Worm (Caenorhabditis elegans) whole organism, mixed stage, embryonic: Measurements from ENCODE around the gene F10G7.5.

ENCODE experiments used
- M03D4.4 ChIP-seq: sonication (generic microtip); optimal IDR thresholded peaks from 2 replicates; lab custom pipeline; 2017; ENCODE audit warnings: mild to moderate bottlenecking, missing genetic modification characterization, missing compliant biosample characterization
- bed-3 ChIP-seq: fragments of 200-800 bp; sonication (Bioruptor generic); optimal IDR thresholded peaks from 3 replicates; lab custom pipeline; 2018; ENCODE audit warnings: mild to moderate bottlenecking, missing genetic modification characterization, moderate library complexity, missing compliant biosample characterization
- blmp-1 ChIP-seq: fragments of 150-350 bp; optimal IDR thresholded peaks from 2 replicates; lab custom pipeline; 2014; ENCODE audit warnings: missing biosample characterization, missing genetic modification characterization
- ceh-39 ChIP-seq: fragments of 150-350 bp; optimal IDR thresholded peaks from 2 replicates; lab custom pipeline; 2014; ENCODE audit warnings: missing biosample characterization, missing genetic modification characterization
- ceh-43 ChIP-seq: fragments of 200-800 bp; sonication (Bioruptor generic); optimal IDR thresholded peaks from 2 replicates; lab custom pipeline; 2018; ENCODE audit warnings: mild to moderate bottlenecking, missing genetic modification characterization, moderate library complexity, missing compliant biosample characterization
- ceh-83 ChIP-seq: fragments of 200-800 bp; sonication (Bioruptor generic); optimal IDR thresholded peaks from 2 replicates; lab custom pipeline; 2018; ENCODE audit warnings: mild to moderate bottlenecking, missing genetic modification characterization, missing compliant biosample characterization
- ces-1 ChIP-seq: fragments of 150-350 bp; optimal IDR thresholded peaks from 2 replicates; lab custom pipeline; 2014; ENCODE audit warnings: missing biosample characterization, missing genetic modification reagents, missing genetic modification characterization
- cnd-1 ChIP-seq: fragments of 200-800 bp; sonication (Bioruptor generic); optimal IDR thresholded peaks from 2 replicates; lab custom pipeline; 2018; ENCODE audit warnings: mild to moderate bottlenecking, missing genetic modification characterization, missing compliant biosample characterization
- drap-1 ChIP-seq: fragments of 200-800 bp; sonication (Bioruptor generic); optimal IDR thresholded peaks from 3 replicates; lab custom pipeline; 2018; ENCODE audit warnings: mild to moderate bottlenecking, missing genetic modification characterization, missing compliant biosample characterization
- elt-1 ChIP-seq: sonication (generic microtip); optimal IDR thresholded peaks from 2 replicates; lab custom pipeline; 2017; ENCODE audit warnings: missing genetic modification characterization, mild to moderate bottlenecking, missing compliant biosample characterization, antibody characterized with exemption, moderate library complexity, borderline replicate concordance; ENCODE audit not compliant: insufficient read depth
- elt-3 ChIP-seq: fragments of 150-350 bp; optimal IDR thresholded peaks from 2 replicates; lab custom pipeline; 2014; ENCODE audit warnings: missing biosample characterization, missing genetic modification characterization
- flh-1 ChIP-seq: fragments of 200-800 bp; sonication (Bioruptor generic); optimal IDR thresholded peaks from 2 replicates; lab custom pipeline; 2018; ENCODE audit warnings: mild to moderate bottlenecking, missing genetic modification characterization, moderate library complexity, missing compliant biosample characterization
- ham-2 ChIP-seq: fragments of 200-800 bp; sonication (Bioruptor generic); optimal IDR thresholded peaks from 2 replicates; lab custom pipeline; 2018; ENCODE audit warnings: mild to moderate bottlenecking, missing genetic modification characterization, missing compliant biosample characterization
- hlh-1 ChIP-seq: fragments of 150-350 bp; optimal IDR thresholded peaks from 2 replicates; lab custom pipeline; 2014; ENCODE audit warnings: missing biosample characterization, missing genetic modification reagents, missing genetic modification characterization
- lin-13 ChIP-seq: fragments of 150-350 bp; optimal IDR thresholded peaks from 2 replicates; lab custom pipeline; 2014; ENCODE audit warnings: missing biosample characterization, missing genetic modification characterization
- lin-32 ChIP-seq: fragments of 200-800 bp; sonication (Bioruptor generic); optimal IDR thresholded peaks from 2 replicates; lab custom pipeline; 2018; ENCODE audit warnings: mild to moderate bottlenecking, missing genetic modification characterization, missing compliant biosample characterization
- lsy-2 ChIP-seq: fragments of 150-350 bp; optimal IDR thresholded peaks from 2 replicates; lab custom pipeline; 2014; ENCODE audit warnings: missing biosample characterization, missing genetic modification characterization
- mab-5 ChIP-seq: fragments of 150-350 bp; optimal IDR thresholded peaks from 2 replicates; lab custom pipeline; 2014; ENCODE audit warnings: missing biosample characterization, missing genetic modification characterization
- mep-1 ChIP-seq: fragments of 150-350 bp; optimal IDR thresholded peaks from 2 replicates; lab custom pipeline; 2017; ENCODE audit warnings: missing biosample characterization, missing genetic modification reagents, missing genetic modification characterization, inconsistent platforms
- mls-2 ChIP-seq: sonication (generic microtip); optimal IDR thresholded peaks from 2 replicates; lab custom pipeline; 2016; ENCODE audit warnings: mild to moderate bottlenecking, missing genetic modification characterization, moderate library complexity, missing compliant biosample characterization
- nhr-12 ChIP-seq: fragments of 150-350 bp; optimal IDR thresholded peaks from 2 replicates; lab custom pipeline; 2014; ENCODE audit warnings: missing biosample characterization, missing genetic modification characterization
- nhr-2 ChIP-seq: fragments of 150-350 bp; optimal IDR thresholded peaks from 2 replicates; lab custom pipeline; 2014; ENCODE audit warnings: missing biosample characterization, missing genetic modification characterization
- nhr-237 ChIP-seq: fragments of 150-350 bp; optimal IDR thresholded peaks from 2 replicates; lab custom pipeline; 2014; ENCODE audit warnings: missing biosample characterization, missing genetic modification characterization
- nhr-28 ChIP-seq: fragments of 150-350 bp; optimal IDR thresholded peaks from 2 replicates; lab custom pipeline; 2014; ENCODE audit warnings: missing biosample characterization, missing genetic modification characterization
- nhr-76 ChIP-seq: sonication (generic microtip); optimal IDR thresholded peaks from 2 replicates; lab custom pipeline; 2017; ENCODE audit warnings: missing biosample characterization, missing genetic modification characterization
- pha-4 ChIP-seq: fragments of 150-350 bp; optimal IDR thresholded peaks from 2 replicates; lab custom pipeline; 2018; ENCODE audit warnings: missing biosample characterization, missing genetic modification reagents, missing genetic modification characterization
- sem-2 ChIP-seq: fragments of 200-800 bp; sonication (Bioruptor generic); optimal IDR thresholded peaks from 2 replicates; lab custom pipeline; 2018; ENCODE audit warnings: mild to moderate bottlenecking, missing genetic modification characterization, missing compliant biosample characterization
- snpc-4 ChIP-seq: fragments of 150-350 bp; optimal IDR thresholded peaks from 2 replicates; lab custom pipeline; 2014; ENCODE audit warnings: missing biosample characterization, missing genetic modification characterization
- sptf-1 ChIP-seq: sonication (generic microtip); optimal IDR thresholded peaks from 2 replicates; lab custom pipeline; 2017; ENCODE audit warnings: mild to moderate bottlenecking, missing genetic modification characterization, moderate library complexity, missing compliant biosample characterization
- tbx-8 ChIP-seq: fragments of 200-800 bp; sonication (Bioruptor generic); optimal IDR thresholded peaks from 2 replicates; lab custom pipeline; 2018; ENCODE audit warnings: mild to moderate bottlenecking, missing genetic modification characterization, moderate library complexity, missing compliant biosample characterization
- unc-120 ChIP-seq: sonication (generic microtip); optimal IDR thresholded peaks from 2 replicates; lab custom pipeline; 2017; ENCODE audit warnings: missing genetic modification characterization, missing compliant biosample characterization; ENCODE audit not compliant: poor library complexity, severe bottlenecking
- unc-39 ChIP-seq: fragments of 150-350 bp; optimal IDR thresholded peaks from 2 replicates; lab custom pipeline; 2014; ENCODE audit warnings: missing biosample characterization, missing genetic modification characterization
- unc-62 ChIP-seq: fragments of 150-350 bp; optimal IDR thresholded peaks from 2 replicates; lab custom pipeline; 2014; ENCODE audit warnings: missing biosample characterization, missing genetic modification reagents, missing genetic modification characterization
- zip-8 ChIP-seq: fragments of 150-350 bp; optimal IDR thresholded peaks from 2 replicates; lab custom pipeline; 2014; ENCODE audit warnings: missing biosample characterization, missing genetic modification characterization
- ztf-11 ChIP-seq: fragments of 150-350 bp; optimal IDR thresholded peaks from 2 replicates; lab custom pipeline; 2014; ENCODE audit warnings: missing biosample characterization, missing genetic modification characterization

Gene F10G7.5

ce11 chrII:4683693-4684092, 9.5 kb upstream of the F10G7.5 start, which contains the start of gene sre-40:
Gene sre-40 (minus strand): TSS chrII:4683793.
- TF ChIP-seq bed-3 (GFP tag; lab: Kevin White, UChicago) (no peak), ceh-39 (tag; lab: Kevin White, UChicago) (no peak), cnd-1 (tag; lab: Kevin White, UChicago) (no peak), lsy-2 (no peak)

ce11 chrII:4684852-4685251, 8.4 kb upstream of the F10G7.5 start:
- TF ChIP-seq lsy-2, result no peak
- TF ChIP-seq ceh-39 (tag; lab: Kevin White, UChicago), result no peak
- TF ChIP-seq mep-1, result no peak
- TF ChIP-seq nhr-2 (tag; lab: Kevin White, UChicago), result no peak
- TF ChIP-seq ztf-11 (tag; lab: Kevin White, UChicago), result no peak
- no peak for TF ChIP-seq nhr-28 (tag; lab: Kevin White, UChicago)
- TF ChIP-seq mls-2, result no peak
- no peak for TF ChIP-seq nhr-12
- TF ChIP-seq ham-2 (GFP tag; lab: Kevin White, UChicago), result no peak
- TF ChIP-seq tbx-8, result no peak

DNA sequence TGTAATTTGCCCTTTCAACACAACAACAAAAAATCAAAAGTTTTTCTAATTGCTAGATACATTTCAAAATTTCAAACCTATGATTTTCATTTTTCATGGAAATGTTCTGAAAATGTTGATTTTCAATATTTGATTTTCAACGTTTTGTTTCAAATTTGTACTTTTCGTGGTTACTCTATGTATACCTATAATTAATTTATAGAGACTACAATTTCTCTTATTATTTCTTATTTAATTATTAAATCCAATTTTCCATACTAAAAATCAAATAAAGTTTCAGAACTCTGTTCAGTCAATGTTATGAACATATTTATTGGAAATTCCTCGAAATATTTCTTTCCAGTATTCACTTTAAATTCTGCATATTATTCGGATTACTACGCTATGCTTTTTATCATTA, 6.3 kb upstream of the F10G7.5 start, which contains the start of gene sre-39:
TSS of gene sre-39 (plus strand) at position 301 of the 400 bp plus-strand sequence.
- TF ChIP-seq blmp-1 (tag; lab: Kevin White, UChicago) (no peak), drap-1 (no peak), M03D4.4 (tag; lab: Kevin White, UChicago) (no peak), ces-1 (GFP tag; lab: Kevin White, UChicago) (no peak), mls-2 (no peak), snpc-4 (tag; lab: Kevin White, UChicago) (no peak), lsy-2 (no peak)

DNA sequence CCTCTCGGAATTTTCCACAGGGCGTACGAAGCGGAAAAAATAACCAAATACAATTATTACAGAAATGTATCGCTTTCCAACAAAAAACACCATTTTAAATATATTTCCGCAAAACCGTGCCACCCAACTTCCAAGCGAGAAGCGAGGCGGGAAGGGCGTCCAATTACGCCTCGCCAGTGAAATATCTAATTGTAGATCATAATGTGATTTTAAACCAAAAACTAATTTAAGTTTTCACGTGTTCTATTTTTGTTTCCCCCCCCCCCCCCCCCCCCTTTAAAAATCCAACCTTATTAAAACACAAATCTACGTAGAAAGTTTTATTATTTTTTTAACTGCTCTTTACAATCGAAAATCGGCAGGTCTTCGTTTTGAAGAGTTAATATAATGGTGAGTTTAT, 3.7 kb upstream of the F10G7.5 start, which contains the start of gene F10G7.12:
TSS of gene F10G7.12 (plus strand) at position 301 of the 400 bp plus-strand sequence.
- no peak for TF ChIP-seq mls-2
- no peak for TF ChIP-seq nhr-76
- no peak for TF ChIP-seq ham-2 (GFP tag; lab: Kevin White, UChicago)
- TF ChIP-seq mab-5 (tag; lab: Kevin White, UChicago), result no peak
- no peak for TF ChIP-seq pha-4 (tag; lab: Kevin White, UChicago)
- no peak for TF ChIP-seq M03D4.4 (tag; lab: Kevin White, UChicago)
- TF ChIP-seq zip-8 (tag; lab: Kevin White, UChicago), result no peak
- no peak for TF ChIP-seq ceh-43 (GFP tag; lab: Kevin White, UChicago)
- no peak for TF ChIP-seq lsy-2
- no peak for TF ChIP-seq flh-1
- no peak for TF ChIP-seq blmp-1 (tag; lab: Kevin White, UChicago)
- no peak for TF ChIP-seq ztf-11 (tag; lab: Kevin White, UChicago)
- TF ChIP-seq unc-120 (tag; lab: Kevin White, UChicago), result no peak
- no peak for TF ChIP-seq sem-2 (GFP tag; lab: Kevin White, UChicago)
- no peak for TF ChIP-seq nhr-28 (tag; lab: Kevin White, UChicago)

DNA sequence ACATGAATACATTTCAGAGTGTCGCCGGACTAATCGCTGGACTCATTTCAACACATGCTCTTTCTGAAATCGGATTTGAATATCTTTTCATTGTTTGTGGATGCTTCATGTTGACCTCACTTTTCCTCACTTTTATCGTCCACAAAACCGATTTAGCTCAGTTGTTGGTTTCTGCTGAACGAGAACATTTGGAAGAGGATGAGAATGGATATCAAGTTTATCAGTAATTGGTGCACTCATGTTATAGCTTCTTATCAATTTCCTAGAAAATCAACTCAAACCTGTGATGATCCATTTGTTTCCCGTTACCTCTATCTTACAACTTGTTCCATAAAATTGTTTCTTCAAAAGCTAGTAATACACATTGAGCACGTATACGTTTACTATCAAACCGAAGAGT, 2.8 kb downstream of the F10G7.5 start:
- no peak for TF ChIP-seq bed-3 (GFP tag; lab: Kevin White, UChicago)
- no peak for TF ChIP-seq ceh-83 (GFP tag; lab: Kevin White, UChicago)
- no peak for TF ChIP-seq ceh-39 (tag; lab: Kevin White, UChicago)
- TF ChIP-seq blmp-1 (tag; lab: Kevin White, UChicago), result no peak
- TF ChIP-seq nhr-2 (tag; lab: Kevin White, UChicago), result no peak
- no peak for TF ChIP-seq flh-1
- no peak for TF ChIP-seq elt-1
- TF ChIP-seq hlh-1 (tag; lab: Kevin White, UChicago), result no peak
- TF ChIP-seq snpc-4 (tag; lab: Kevin White, UChicago), result no peak
- no peak for TF ChIP-seq mls-2
- no peak for TF ChIP-seq lsy-2
- TF ChIP-seq zip-8 (tag; lab: Kevin White, UChicago), result no peak

- TF ChIP-seq mep-1 (peak; percentile 55), snpc-4 (tag; lab: Kevin White, UChicago) (no peak), nhr-76 (no peak), ces-1 (GFP tag; lab: Kevin White, UChicago) (peak; percentile 80), nhr-237 (tag; lab: Kevin White, UChicago) (peak; percentile 71), unc-39 (tag; lab: Kevin White, UChicago) (no peak), zip-8 (tag; lab: Kevin White, UChicago) (no peak), mab-5 (tag; lab: Kevin White, UChicago) (no peak), elt-3 (tag; lab: Kevin White, UChicago) (no peak), nhr-28 (tag; lab: Kevin White, UChicago) (no peak), ceh-39 (tag; lab: Kevin White, UChicago) (peak; percentile 55), lin-13 (peak; percentile 42), M03D4.4 (tag; lab: Kevin White, UChicago) (no peak), elt-1 (no peak), ham-2 (GFP tag; lab: Kevin White, UChicago) (no peak), unc-120 (tag; lab: Kevin White, UChicago) (no peak), mls-2 (no peak), nhr-12 (no peak), ceh-83 (GFP tag; lab: Kevin White, UChicago) (no peak), cnd-1 (tag; lab: Kevin White, UChicago) (no peak), blmp-1 (tag; lab: Kevin White, UChicago) (no peak), tbx-8 (no peak), sem-2 (GFP tag; lab: Kevin White, UChicago) (no peak), bed-3 (GFP tag; lab: Kevin White, UChicago) (no peak), unc-62 (peak; percentile 88), lsy-2 (peak; percentile 99), lin-32 (no peak), sptf-1 (tag; lab: Kevin White, UChicago) (peak; percentile 8), ceh-43 (GFP tag; lab: Kevin White, UChicago) (no peak)
Observed at ce11 chrII:4698266-4698771, 5.1 kb downstream of the F10G7.5 start, which contains the start of the genes rpn-5 and scc-1. Gene rpn-5 (minus strand): TSS chrII:4698427. Gene scc-1 (plus strand): TSS chrII:4698721.
